Fruit fly (Drosophila melanogaster) whole organism, embryonic: Measurements from ENCODE around the gene scrt.
A peak's percentile ranks its signal among the peaks of the same experiment; 100 is the strongest.

ENCODE experiments used
- Abd-B ChIP-seq: fragments of 200-800 bp; sonication (Bioruptor generic); optimal IDR thresholded peaks from 2 replicates; lab custom pipeline; 2018; ENCODE audit warnings: missing biosample characterization, mild to moderate bottlenecking, missing genetic modification characterization, moderate library complexity
- Antp ChIP-seq: fragments of 200-800 bp; sonication (Bioruptor generic); optimal IDR thresholded peaks from 3 replicates; lab custom pipeline; 2016; ENCODE audit warnings: missing biosample characterization, missing genetic modification characterization
- Asciz ChIP-seq: fragments of 200-800 bp; sonication (Bioruptor generic); optimal IDR thresholded peaks from 2 replicates; lab custom pipeline; 2017; ENCODE audit warnings: missing biosample characterization, mild to moderate bottlenecking, missing genetic modification characterization, missing genetic modification reagents
- BtbVII ChIP-seq: fragments of 200-800 bp; sonication (Bioruptor generic); optimal IDR thresholded peaks from 3 replicates; lab custom pipeline; 2017; ENCODE audit warnings: missing biosample characterization, mild to moderate bottlenecking, missing genetic modification characterization
- CG10267 ChIP-seq: fragments of 200-800 bp; sonication (Bioruptor generic); optimal IDR thresholded peaks from 2 replicates; lab custom pipeline; 2018; ENCODE audit warnings: missing biosample characterization, mild to moderate bottlenecking, missing genetic modification characterization, moderate library complexity
- CG10654 ChIP-seq: fragments of 200-800 bp; sonication (Bioruptor generic); optimal IDR thresholded peaks from 2 replicates; lab custom pipeline; 2016; ENCODE audit warnings: missing biosample characterization, missing genetic modification characterization
- CG13424 ChIP-seq: fragments of 200-800 bp; sonication (Bioruptor generic); optimal IDR thresholded peaks from 2 replicates; lab custom pipeline; 2019; ENCODE audit warnings: missing biosample characterization, mild to moderate bottlenecking, missing genetic modification characterization, moderate library complexity
- CG14710 ChIP-seq: fragments of 200-800 bp; sonication (Bioruptor generic); optimal IDR thresholded peaks from 3 replicates; lab custom pipeline; 2019; ENCODE audit warnings: missing biosample characterization, mild to moderate bottlenecking, missing genetic modification characterization, moderate library complexity
- CG15601 ChIP-seq: fragments of 200-800 bp; sonication (Bioruptor generic); optimal IDR thresholded peaks from 3 replicates; lab custom pipeline; 2019; ENCODE audit warnings: missing biosample characterization, mild to moderate bottlenecking, missing genetic modification characterization, moderate library complexity
- CG17612 ChIP-seq: fragments of 200-800 bp; sonication (Bioruptor generic); IDR thresholded peaks from 2 replicates; pipeline ENCODE4 v1.3.6; 2022; ENCODE audit warnings: missing biosample characterization, missing genetic modification characterization
- CG2202 ChIP-seq: fragments of 200-800 bp; sonication (Bioruptor generic); optimal IDR thresholded peaks from 2 replicates; lab custom pipeline; 2018; ENCODE audit warnings: missing biosample characterization, mild to moderate bottlenecking, missing genetic modification characterization
- CG33557 ChIP-seq: fragments of 200-800 bp; sonication (Bioruptor generic); optimal IDR thresholded peaks from 2 replicates; lab custom pipeline; 2019; ENCODE audit warnings: missing biosample characterization, mild to moderate bottlenecking, missing genetic modification characterization, moderate library complexity
- CG34422 ChIP-seq: fragments of 200-800 bp; sonication (Bioruptor generic); IDR thresholded peaks from 3 replicates; pipeline ENCODE4 v1.3.6; 2022; ENCODE audit warnings: missing biosample characterization, missing genetic modification characterization
- CG3995 ChIP-seq: fragments of 200-800 bp; sonication (Bioruptor generic); optimal IDR thresholded peaks from 3 replicates; lab custom pipeline; 2016; ENCODE audit warnings: missing biosample characterization, missing genetic modification characterization
- CG4360 ChIP-seq: fragments of 200-800 bp; sonication (Bioruptor generic); IDR thresholded peaks from 2 replicates; pipeline ENCODE4 v1.3.6; 2022; ENCODE audit warnings: missing biosample characterization, missing genetic modification characterization
- CG4404 ChIP-seq: fragments of 200-800 bp; sonication (Bioruptor generic); IDR thresholded peaks from 2 replicates; pipeline ENCODE4 v1.3.6; 2022; ENCODE audit warnings: missing biosample characterization, missing genetic modification characterization
- CG4424 ChIP-seq: fragments of 200-800 bp; sonication (Bioruptor generic); optimal IDR thresholded peaks from 3 replicates; lab custom pipeline; 2016; ENCODE audit warnings: missing biosample characterization, missing genetic modification characterization
- CG5953 ChIP-seq: fragments of 200-800 bp; sonication (Bioruptor generic); IDR thresholded peaks from 2 replicates; pipeline ENCODE4 v1.3.6; 2022; ENCODE audit warnings: missing biosample characterization, missing genetic modification characterization
- CG6272 ChIP-seq: fragments of 200-800 bp; sonication (Bioruptor generic); IDR thresholded peaks from 2 replicates; pipeline ENCODE4 v1.3.6; 2022; ENCODE audit warnings: missing biosample characterization, missing genetic modification characterization
- CG8281 ChIP-seq: fragments of 200-800 bp; sonication (Bioruptor generic); optimal IDR thresholded peaks from 2 replicates; lab custom pipeline; 2018; ENCODE audit warnings: missing biosample characterization, mild to moderate bottlenecking, missing genetic modification characterization, moderate library complexity
- CG9727 ChIP-seq: fragments of 200-800 bp; sonication (Bioruptor generic); optimal IDR thresholded peaks from 3 replicates; lab custom pipeline; 2017; ENCODE audit warnings: missing biosample characterization, mild to moderate bottlenecking, missing genetic modification characterization
- CrebB ChIP-seq: fragments of 200-800 bp; sonication (Bioruptor generic); optimal IDR thresholded peaks from 3 replicates; lab custom pipeline; 2018; ENCODE audit warnings: missing biosample characterization, mild to moderate bottlenecking, missing genetic modification characterization
- Ets65A ChIP-seq: fragments of 200-800 bp; sonication (Bioruptor generic); peaks from one replicate; lab custom pipeline; 2016; ENCODE audit warnings: missing biosample characterization, missing genetic modification characterization
- Fer2 ChIP-seq: fragments of 200-800 bp; sonication (Bioruptor generic); optimal IDR thresholded peaks from 2 replicates; lab custom pipeline; 2018; ENCODE audit warnings: missing biosample characterization, mild to moderate bottlenecking, missing genetic modification characterization, moderate library complexity
- Hr3 ChIP-seq: fragments of 200-800 bp; sonication (Bioruptor generic); optimal IDR thresholded peaks from 3 replicates; lab custom pipeline; 2016; ENCODE audit warnings: missing biosample characterization, missing genetic modification characterization
- Kr ChIP-seq: fragments of 200-800 bp; sonication (Bioruptor generic); optimal IDR thresholded peaks from 2 replicates; lab custom pipeline; 2017; ENCODE audit warnings: missing biosample characterization, mild to moderate bottlenecking, missing genetic modification characterization
- Mad ChIP-seq: fragments of 200-800 bp; sonication (Bioruptor generic); optimal IDR thresholded peaks from 2 replicates; lab custom pipeline; 2016; ENCODE audit warnings: missing biosample characterization, missing genetic modification characterization
- Myb ChIP-seq: fragments of 200-800 bp; sonication (Bioruptor generic); optimal IDR thresholded peaks from 2 replicates; lab custom pipeline; 2016; ENCODE audit warnings: missing biosample characterization, missing genetic modification characterization
- NfI ChIP-seq: fragments of 200-800 bp; sonication (Bioruptor generic); optimal IDR thresholded peaks from 3 replicates; lab custom pipeline; 2018; ENCODE audit warnings: missing biosample characterization, mild to moderate bottlenecking, missing genetic modification characterization, moderate library complexity
- Oaz ChIP-seq: fragments of 200-800 bp; sonication (Bioruptor generic); IDR thresholded peaks from 2 replicates; pipeline ENCODE4 v1.3.6; 2022; ENCODE audit warnings: missing biosample characterization, missing genetic modification characterization
- Poxn ChIP-seq: fragments of 200-800 bp; sonication (Bioruptor generic); IDR thresholded peaks from 2 replicates; pipeline ENCODE4 v1.3.6; 2022; ENCODE audit warnings: missing biosample characterization, missing genetic modification characterization
- Side ChIP-seq: fragments of 200-800 bp; sonication (Bioruptor generic); optimal IDR thresholded peaks from 2 replicates; lab custom pipeline; 2016; ENCODE audit warnings: missing biosample characterization, missing genetic modification characterization
- Spps ChIP-seq: fragments of 200-800 bp; sonication (Bioruptor generic); optimal IDR thresholded peaks from 2 replicates; lab custom pipeline; 2018; ENCODE audit warnings: missing biosample characterization, mild to moderate bottlenecking, missing genetic modification characterization
- Sry-δ ChIP-seq: fragments of 200-800 bp; sonication (Bioruptor generic); optimal IDR thresholded peaks from 2 replicates; lab custom pipeline; 2016; ENCODE audit warnings: missing biosample characterization, missing genetic modification characterization
- Ssrp ChIP-seq: fragments of 200-800 bp; sonication (Bioruptor generic); optimal IDR thresholded peaks from 2 replicates; lab custom pipeline; 2018; ENCODE audit warnings: missing biosample characterization, mild to moderate bottlenecking, missing genetic modification characterization, moderate library complexity
- Usf ChIP-seq: fragments of 200-800 bp; sonication (Bioruptor generic); optimal IDR thresholded peaks from 2 replicates; lab custom pipeline; 2017; ENCODE audit warnings: missing genotype, missing biosample characterization, missing genetic modification characterization
- br ChIP-seq: fragments of >200 bp; optimal IDR thresholded peaks from 2 replicates; lab custom pipeline; 2017
- en ChIP-seq: fragments of 200-800 bp; sonication (Bioruptor generic); optimal IDR thresholded peaks from 2 replicates; lab custom pipeline; 2016; ENCODE audit warnings: missing biosample characterization, missing genetic modification characterization
- gcm2 ChIP-seq: fragments of 200-800 bp; sonication (Bioruptor generic); optimal IDR thresholded peaks from 2 replicates; lab custom pipeline; 2016; ENCODE audit warnings: missing biosample characterization, missing genetic modification characterization
- gsb ChIP-seq: fragments of 200-800 bp; sonication (Bioruptor generic); IDR thresholded peaks from 2 replicates; pipeline ENCODE4 v1.3.6; 2022; ENCODE audit warnings: missing biosample characterization, missing genetic modification characterization
- gsb-n ChIP-seq: fragments of 200-800 bp; sonication (Bioruptor generic); optimal IDR thresholded peaks from 3 replicates; lab custom pipeline; 2018; ENCODE audit warnings: missing biosample characterization, mild to moderate bottlenecking, missing genetic modification characterization
- her ChIP-seq: fragments of 200-800 bp; sonication (Bioruptor generic); optimal IDR thresholded peaks from 2 replicates; lab custom pipeline; 2016; ENCODE audit warnings: missing biosample characterization, missing genetic modification characterization
- ken ChIP-seq: fragments of 200-800 bp; sonication (Bioruptor generic); IDR thresholded peaks from 3 replicates; pipeline ENCODE4 v1.3.6; 2022; ENCODE audit warnings: missing biosample characterization, missing genetic modification characterization
- kni ChIP-seq: fragments of 200-800 bp; sonication (Bioruptor generic); optimal IDR thresholded peaks from 3 replicates; lab custom pipeline; 2017; ENCODE audit warnings: mild to moderate bottlenecking, missing biosample characterization, missing genetic modification reagents, missing genetic modification characterization
- pan ChIP-seq, 4 experiments: fragments of >200 bp in 3 of 4; fragments of 200-800 bp in 1 of 4; sonication (Bioruptor generic) in 1 of 4; optimal IDR thresholded peaks in 3 of 4; IDR thresholded peaks in 1 of 4; 2 replicates each; pipeline versions ENCODE4 v1.3.6 to Lab custom; 2017 to 2022; ENCODE audit warnings: missing biosample characterization in 2 of 4, missing genetic modification characterization in 2 of 4, mixed read lengths in 1 of 4
- peb ChIP-seq: fragments of 200-800 bp; sonication (Bioruptor generic); IDR thresholded peaks from 2 replicates; pipeline ENCODE4 v1.3.6; 2022; ENCODE audit warnings: missing biosample characterization, missing genetic modification characterization
- rib ChIP-seq: fragments of 200-800 bp; sonication (Bioruptor generic); IDR thresholded peaks from 2 replicates; pipeline ENCODE4 v1.3.6; 2022; ENCODE audit warnings: missing biosample characterization, missing genetic modification characterization
- so ChIP-seq: fragments of 200-800 bp; sonication (Bioruptor generic); IDR thresholded peaks from 3 replicates; pipeline ENCODE4 v1.3.6; 2022; ENCODE audit warnings: missing biosample characterization, missing genetic modification characterization
- ssp ChIP-seq: fragments of 200-800 bp; sonication (Bioruptor generic); IDR thresholded peaks from 2 replicates; pipeline ENCODE4 v1.3.6; 2022; ENCODE audit warnings: missing biosample characterization, missing genetic modification characterization
- trh ChIP-seq: fragments of 200-800 bp; sonication (Bioruptor generic); optimal IDR thresholded peaks from 2 replicates; lab custom pipeline; 2016; ENCODE audit warnings: missing biosample characterization, missing genetic modification characterization
- wdn ChIP-seq: fragments of 200-800 bp; sonication (Bioruptor generic); IDR thresholded peaks from 2 replicates; pipeline ENCODE4 v1.3.6; 2022; ENCODE audit warnings: missing biosample characterization, missing genetic modification characterization
- zen ChIP-seq: fragments of 200-800 bp; sonication (Bioruptor generic); optimal IDR thresholded peaks from 3 replicates; lab custom pipeline; 2018; ENCODE audit warnings: missing biosample characterization, mild to moderate bottlenecking, missing genetic modification characterization, moderate library complexity

The scrt gene

DNA sequence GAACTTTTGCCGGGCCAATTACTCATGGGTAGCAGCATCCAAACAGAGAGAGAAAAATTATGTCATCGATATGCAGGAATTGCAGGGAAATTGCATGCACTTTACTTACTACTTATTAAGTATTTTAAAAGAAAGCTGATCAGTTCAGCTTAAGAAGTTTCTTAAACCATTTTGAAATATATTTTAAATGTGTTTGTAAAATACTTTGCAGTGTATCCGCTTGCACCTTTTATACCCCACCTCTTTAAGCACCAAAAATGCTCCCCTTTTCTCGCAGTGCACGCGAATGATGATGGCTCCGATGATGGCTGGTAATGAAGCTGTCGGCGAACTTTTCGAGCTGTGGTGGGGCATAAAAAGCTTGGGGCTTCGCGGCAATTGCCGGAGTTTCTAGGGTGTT, 31.2 kb upstream of the scrt start, which contains the start of gene CG14984 (continued):
- TF ChIP-seq gsb-n (no peak), Spps (no peak), Oaz (GFP tag; lab: Robert Waterston, UW) (no peak), Myb (GFP tag; lab: Kevin White, UChicago) (no peak), CG2202 (tag; lab: Kevin White, UChicago) (no peak), BtbVII (GFP tag; lab: Kevin White, UChicago) (peak; percentile 36), CG8281 (tag; lab: Kevin White, UChicago) (no peak), CG33557 (no peak), Antp (GFP tag; lab: Kevin White, UChicago) (peak; percentile 0), CrebB (tag; lab: Kevin White, UChicago) (no peak), CG13424 (no peak), Side (GFP tag; lab: Kevin White, UChicago) (peak; percentile 10), en (GFP tag; lab: Kevin White, UChicago) (no peak), CG4424 (GFP tag; lab: Kevin White, UChicago) (peak; percentile 29), Hr3 (GFP tag; lab: Kevin White, UChicago) (no peak), CG10267 (peak; percentile 18), peb (GFP tag; lab: Robert Waterston, UW) (no peak), Usf (no peak), CG14710 (tag; lab: Kevin White, UChicago) (no peak), pan (optimal IDR thresholded peaks at IDR 0.05; lab: Kevin White, UChicago) (no peak), pan (GFP tag; optimal IDR thresholded peaks at IDR 0.05 in 1 of 2, IDR thresholded peaks at IDR 0.05 in 1 of 2) (peak in 1 of 2 experiments; percentile 20), Sry-δ (GFP tag; lab: Kevin White, UChicago) (peak; percentile 18), Ets65A (GFP tag; lab: Kevin White, UChicago) (peak; percentile 92), Poxn (GFP tag; lab: Robert Waterston, UW) (no peak), Ssrp (no peak), zen (no peak), CG17612 (GFP tag; lab: Robert Waterston, UW) (no peak), wdn (peak; percentile 56; the same call in 1 of the 2 replicates), CG10654 (GFP tag; lab: Kevin White, UChicago) (no peak), NfI (no peak), her (no peak), Mad (GFP tag; lab: Kevin White, UChicago) (no peak), CG6272 (0 out of 2 replicates have a peak, but pooled peaks have one; percentile 13), CG3995 (GFP tag; lab: Kevin White, UChicago) (no peak), CG34422 (GFP tag; lab: Robert Waterston, UW) (no peak), ken (no peak), kni (GFP tag; lab: Kevin White, UChicago) (no peak), ssp (GFP tag; lab: Robert Waterston, UW) (no peak), CG4404 (GFP tag; lab: Robert Waterston, UW) (peak; percentile 43; the same call in 1 of the 2 replicates), CG4360 (GFP tag; lab: Robert Waterston, UW) (no peak), trh (no peak), br (lab: Kevin White, UChicago) (no peak), gsb (GFP tag; lab: Robert Waterston, UW) (peak; percentile 43; the same call in 1 of the 2 replicates), Kr (no peak), CG9727 (GFP tag; lab: Kevin White, UChicago) (peak; percentile 13), Fer2 (tag; lab: Kevin White, UChicago) (no peak), gcm2 (no peak), Asciz (GFP tag; lab: Kevin White, UChicago) (no peak), Abd-B (GFP tag; lab: Kevin White, UChicago) (no peak), so (GFP tag; lab: Robert Waterston, UW) (no peak), CG5953 (GFP tag; lab: Robert Waterston, UW) (no peak), CG15601 (tag; lab: Kevin White, UChicago) (no peak), rib (GFP tag; lab: Robert Waterston, UW) (no peak)
